Fruit fly (Drosophila melanogaster) whole organism, embryonic: ENCODE measurements around the gene CG10996.

Source experiments
- Awh ChIP-seq: fragments of 200-800 bp; sonication (Bioruptor generic); IDR thresholded peaks from 2 replicates; pipeline ENCODE4, ENCODE4 v1.3.6; 2022; ENCODE audit warnings: missing biosample characterization, missing genetic modification characterization
- Bgb ChIP-seq: fragments of 200-800 bp; sonication (Bioruptor generic); IDR thresholded peaks from 2 replicates; pipeline ENCODE4 v1.3.6; 2022; ENCODE audit warnings: missing biosample characterization, missing genetic modification characterization; ENCODE audit not compliant: partially characterized antibody
- CG10431 ChIP-seq: fragments of 200-800 bp; sonication (Bioruptor generic); optimal IDR thresholded peaks from 3 replicates; lab custom pipeline; 2018; ENCODE audit warnings: missing biosample characterization, mild to moderate bottlenecking, missing genetic modification characterization
- CG10462 ChIP-seq: fragments of 200-800 bp; sonication (Bioruptor generic); optimal IDR thresholded peaks from 2 replicates; lab custom pipeline; 2016; ENCODE audit warnings: missing biosample characterization, missing genetic modification characterization
- CG11456 ChIP-seq: fragments of 200-800 bp; sonication (Bioruptor generic); IDR thresholded peaks from 3 replicates; pipeline ENCODE4 v1.3.6; 2022; ENCODE audit warnings: missing biosample characterization, missing genetic modification characterization
- CG11723 ChIP-seq: fragments of 200-800 bp; sonication (Bioruptor generic); optimal IDR thresholded peaks from 2 replicates; lab custom pipeline; 2017; ENCODE audit warnings: missing biosample characterization, mild to moderate bottlenecking, missing genetic modification characterization
- CG12071 ChIP-seq: fragments of 200-800 bp; sonication (Bioruptor generic); optimal IDR thresholded peaks from 3 replicates; lab custom pipeline; 2018; ENCODE audit warnings: missing biosample characterization, mild to moderate bottlenecking, missing genetic modification characterization
- CG12155 ChIP-seq: fragments of 200-800 bp; sonication (Bioruptor generic); optimal IDR thresholded peaks from 3 replicates; lab custom pipeline; 2016; ENCODE audit warnings: missing biosample characterization, missing genetic modification characterization
- CG12236 ChIP-seq: fragments of 200-800 bp; sonication (Bioruptor generic); optimal IDR thresholded peaks from 2 replicates; lab custom pipeline; 2016; ENCODE audit warnings: missing biosample characterization, missing genetic modification characterization
- CG13775 ChIP-seq: fragments of 200-800 bp; sonication (Bioruptor generic); optimal IDR thresholded peaks from 3 replicates; lab custom pipeline; 2017; ENCODE audit warnings: missing biosample characterization, mild to moderate bottlenecking, missing genetic modification characterization
- CG14667 ChIP-seq: fragments of 200-800 bp; sonication (Bioruptor generic); IDR thresholded peaks from 2 replicates; pipeline ENCODE4 v1.3.6; 2022; ENCODE audit warnings: missing biosample characterization, missing genetic modification characterization
- CG15269 ChIP-seq: fragments of 200-800 bp; sonication (Bioruptor generic); optimal IDR thresholded peaks from 2 replicates; lab custom pipeline; 2018; ENCODE audit warnings: missing biosample characterization, mild to moderate bottlenecking, missing genetic modification characterization, moderate library complexity
- CG1602 ChIP-seq: fragments of 200-800 bp; sonication (Bioruptor generic); optimal IDR thresholded peaks from 3 replicates; lab custom pipeline; 2016; ENCODE audit warnings: missing biosample characterization, missing genetic modification characterization
- CG16779 ChIP-seq: fragments of 200-800 bp; sonication (Bioruptor generic); IDR thresholded peaks from 2 replicates; pipeline ENCODE4 v1.3.6; 2022; ENCODE audit warnings: missing biosample characterization, missing genetic modification characterization
- CG16813 ChIP-seq: fragments of 200-800 bp; sonication (Bioruptor generic); IDR thresholded peaks from 3 replicates; pipeline ENCODE4 v1.3.6; 2022; ENCODE audit warnings: missing biosample characterization, missing genetic modification characterization; ENCODE audit not compliant: partially characterized antibody
- CG17361 ChIP-seq: fragments of 200-800 bp; sonication (Bioruptor generic); IDR thresholded peaks from 3 replicates; pipeline ENCODE4 v1.3.6; 2022; ENCODE audit warnings: missing biosample characterization, missing genetic modification characterization
- CG17612 ChIP-seq: fragments of 200-800 bp; sonication (Bioruptor generic); IDR thresholded peaks from 2 replicates; pipeline ENCODE4 v1.3.6; 2022; ENCODE audit warnings: missing biosample characterization, missing genetic modification characterization
- CG18011 ChIP-seq: fragments of 200-800 bp; sonication (Bioruptor generic); optimal IDR thresholded peaks from 2 replicates; lab custom pipeline; 2017; ENCODE audit warnings: missing biosample characterization, missing genetic modification characterization, mild to moderate bottlenecking, moderate library complexity, missing genotype
- CG18599 ChIP-seq: fragments of 200-800 bp; sonication (Bioruptor generic); optimal IDR thresholded peaks from 3 replicates; lab custom pipeline; 2017; ENCODE audit warnings: missing biosample characterization, missing genetic modification characterization, mild to moderate bottlenecking, moderate library complexity, missing genetic modification reagents
- CG30431 ChIP-seq: fragments of 200-800 bp; sonication (Bioruptor generic); optimal IDR thresholded peaks from 2 replicates; lab custom pipeline; 2017; ENCODE audit warnings: missing biosample characterization, missing genetic modification characterization
- CG32767 ChIP-seq: fragments of 200-800 bp; sonication (Bioruptor generic); IDR thresholded peaks from 2 replicates; pipeline ENCODE4 v1.3.6; 2022; ENCODE audit warnings: missing biosample characterization, missing genetic modification characterization
- CG5953 ChIP-seq: fragments of 200-800 bp; sonication (Bioruptor generic); IDR thresholded peaks from 2 replicates; pipeline ENCODE4 v1.3.6; 2022; ENCODE audit warnings: missing biosample characterization, missing genetic modification characterization
- CG8924 ChIP-seq: fragments of 200-800 bp; optimal IDR thresholded peaks from 3 replicates; lab custom pipeline; 2019; ENCODE audit warnings: missing biosample characterization, mild to moderate bottlenecking, missing genetic modification characterization, moderate library complexity
- CkIIα-i1 ChIP-seq: fragments of 200-800 bp; sonication (Bioruptor generic); IDR thresholded peaks from 2 replicates; pipeline ENCODE4 v1.3.6; 2022; ENCODE audit warnings: missing biosample characterization, missing genetic modification characterization
- D ChIP-seq, 2 experiments: fragments of 200-800 bp in 1 of 2; fragments of >200 bp in 1 of 2; sonication (Bioruptor generic) in 1 of 2; optimal IDR thresholded peaks; 2 replicates in 1 of 2; 3 replicates in 1 of 2; lab custom pipeline; 2017; ENCODE audit warnings: mild to moderate bottlenecking in 1 of 2, missing biosample characterization in 1 of 2, missing genetic modification characterization in 1 of 2, missing genetic modification reagents in 1 of 2
- Deaf1 ChIP-seq: fragments of 200-800 bp; optimal IDR thresholded peaks from 3 replicates; lab custom pipeline; 2019; ENCODE audit warnings: missing biosample characterization, mild to moderate bottlenecking, missing genetic modification characterization, moderate library complexity
- Dip2 ChIP-seq: fragments of 200-800 bp; sonication (Bioruptor generic); IDR thresholded peaks from 2 replicates; pipeline ENCODE4 v1.3.6; 2022; ENCODE audit warnings: missing biosample characterization, missing genetic modification characterization
- Dll ChIP-seq: fragments of 200-800 bp; sonication (Bioruptor generic); IDR thresholded peaks from 4 replicates; pipeline ENCODE4 v1.3.6; 2022; ENCODE audit warnings: missing biosample characterization, missing genetic modification characterization; ENCODE audit not compliant: partially characterized antibody
- Fer1 ChIP-seq: fragments of 200-800 bp; sonication (Bioruptor generic); optimal IDR thresholded peaks from 2 replicates; lab custom pipeline; 2017; ENCODE audit warnings: missing biosample characterization, mild to moderate bottlenecking, missing genetic modification characterization
- Hmx ChIP-seq: fragments of 200-800 bp; sonication (Bioruptor generic); optimal IDR thresholded peaks from 2 replicates; lab custom pipeline; 2016; ENCODE audit warnings: missing biosample characterization, missing genetic modification characterization
- Hr3 ChIP-seq: fragments of 200-800 bp; sonication (Bioruptor generic); optimal IDR thresholded peaks from 3 replicates; lab custom pipeline; 2016; ENCODE audit warnings: missing biosample characterization, missing genetic modification characterization
- MTF-1 ChIP-seq: fragments of 200-800 bp; sonication (Bioruptor generic); optimal IDR thresholded peaks from 2 replicates; lab custom pipeline; 2018; ENCODE audit warnings: missing biosample characterization, mild to moderate bottlenecking, missing genetic modification characterization, borderline replicate concordance
- Mes4 ChIP-seq: fragments of 200-800 bp; sonication (Bioruptor generic); optimal IDR thresholded peaks from 2 replicates; lab custom pipeline; 2016; ENCODE audit warnings: missing biosample characterization, missing genetic modification characterization
- amos ChIP-seq: fragments of 200-800 bp; sonication (Bioruptor generic); IDR thresholded peaks from 2 replicates; pipeline ENCODE4 v1.3.6; 2022; ENCODE audit warnings: missing biosample characterization, missing genetic modification characterization; ENCODE audit not compliant: partially characterized antibody
- ara ChIP-seq: fragments of 200-800 bp; sonication (Bioruptor generic); IDR thresholded peaks from 2 replicates; pipeline ENCODE4 v1.3.6; 2022; ENCODE audit warnings: missing biosample characterization, missing genetic modification characterization
- corto ChIP-seq: fragments of 200-800 bp; sonication (Bioruptor generic); optimal IDR thresholded peaks from 2 replicates; lab custom pipeline; 2016; ENCODE audit warnings: missing biosample characterization, mild to moderate bottlenecking, missing genetic modification characterization, moderate library complexity
- crc ChIP-seq: fragments of 200-800 bp; sonication (Bioruptor generic); optimal IDR thresholded peaks from 2 replicates; lab custom pipeline; 2016; ENCODE audit warnings: missing biosample characterization, missing genetic modification characterization
- esg ChIP-seq: fragments of 200-800 bp; sonication (Bioruptor generic); conservative IDR thresholded peaks from 2 replicates; pipeline ENCODE4 v1.3.6; 2022; ENCODE audit warnings: missing biosample characterization, missing genetic modification characterization
- h ChIP-seq: fragments of >200 bp; optimal IDR thresholded peaks from 2 replicates; lab custom pipeline; 2017
- hb ChIP-seq: fragments of 200-800 bp; sonication (Bioruptor generic); IDR thresholded peaks from 3 replicates; pipeline ENCODE4 v1.3.6; 2022; ENCODE audit warnings: missing biosample characterization, missing genetic modification characterization; ENCODE audit not compliant: partially characterized antibody
- nom ChIP-seq: fragments of 200-800 bp; sonication (Bioruptor generic); optimal IDR thresholded peaks from 2 replicates; lab custom pipeline; 2017; ENCODE audit warnings: missing biosample characterization, missing genetic modification characterization, mild to moderate bottlenecking, moderate library complexity, missing genetic modification reagents
- otp ChIP-seq: fragments of 200-800 bp; sonication (Bioruptor generic); IDR thresholded peaks from 3 replicates; pipeline ENCODE4, ENCODE4 v1.3.6; 2022; ENCODE audit warnings: missing biosample characterization, missing genetic modification characterization
- pan ChIP-seq, 4 experiments: fragments of >200 bp in 3 of 4; fragments of 200-800 bp in 1 of 4; sonication (Bioruptor generic) in 1 of 4; optimal IDR thresholded peaks in 3 of 4; IDR thresholded peaks in 1 of 4; 2 replicates each; pipeline versions ENCODE4 v1.3.6 to Lab custom; 2017 to 2022; ENCODE audit warnings: missing biosample characterization in 2 of 4, missing genetic modification characterization in 2 of 4, mixed read lengths in 1 of 4
- psq ChIP-seq: fragments of 200-800 bp; sonication (Bioruptor generic); optimal IDR thresholded peaks from 2 replicates; lab custom pipeline; 2017; ENCODE audit warnings: missing biosample characterization, missing genetic modification characterization
- ranshi ChIP-seq: fragments of 200-800 bp; sonication (Bioruptor generic); IDR thresholded peaks from 2 replicates; pipeline ENCODE4 v1.3.6; 2022; ENCODE audit warnings: missing biosample characterization, missing genetic modification characterization
- shn ChIP-seq: fragments of 200-800 bp; sonication (Bioruptor generic); optimal IDR thresholded peaks from 3 replicates; lab custom pipeline; 2016; ENCODE audit warnings: missing biosample characterization, missing genetic modification characterization
- tup ChIP-seq: fragments of 200-800 bp; sonication (Bioruptor generic); optimal IDR thresholded peaks from 2 replicates; lab custom pipeline; 2016; ENCODE audit warnings: missing biosample characterization, mild to moderate bottlenecking, missing genetic modification characterization, moderate library complexity
- zfh2 ChIP-seq: fragments of 200-800 bp; sonication (Bioruptor generic); optimal IDR thresholded peaks from 2 replicates; lab custom pipeline; 2016; ENCODE audit warnings: missing biosample characterization, missing genetic modification characterization

CG10996 gene

dm6 chrX:13783958-13784907 lies 13.2 kb downstream of the CG10996 start (continued):
- TF ChIP-seq D (optimal IDR thresholded peaks at IDR 0.05; lab: Kevin White, UChicago) = no peak
- TF ChIP-seq D (GFP tag; optimal IDR thresholded peaks at IDR 0.05; lab: Kevin White, UChicago) = peak; percentile 47
- no peak for TF ChIP-seq CG5953 (GFP tag; lab: Robert Waterston, UW)
- TF ChIP-seq CkIIα-i1 (GFP tag; lab: Robert Waterston, UW) = no peak
- TF ChIP-seq amos = no peak
- no peak for TF ChIP-seq CG12071 (GFP tag; lab: Kevin White, UChicago)
- TF ChIP-seq CG11456 = no peak
- TF ChIP-seq Mes4 (GFP tag; lab: Kevin White, UChicago) = no peak
- TF ChIP-seq CG14667 (GFP tag; lab: Robert Waterston, UW) = no peak
- no peak for TF ChIP-seq CG10462 (GFP tag; lab: Kevin White, UChicago)
- no peak for TF ChIP-seq CG12236 (GFP tag; lab: Kevin White, UChicago)
- no peak for TF ChIP-seq shn (GFP tag; lab: Kevin White, UChicago)
- TF ChIP-seq Deaf1 = no peak
- no peak for TF ChIP-seq h (lab: Kevin White, UChicago)
- TF ChIP-seq Hmx (GFP tag; lab: Kevin White, UChicago) = no peak
- peak; percentile 61 for TF ChIP-seq CG15269 (tag; lab: Kevin White, UChicago)
- peak; percentile 16 for TF ChIP-seq nom (GFP tag; lab: Kevin White, UChicago)
- TF ChIP-seq Hr3 (GFP tag; lab: Kevin White, UChicago) = peak; percentile 16
- peak; percentile 14 for TF ChIP-seq CG8924 (tag; lab: Kevin White, UChicago)
- TF ChIP-seq ranshi = no peak
- no peak for TF ChIP-seq pan (optimal IDR thresholded peaks at IDR 0.05; lab: Kevin White, UChicago)
- peak in 1 of 2 experiments; percentile 34 for TF ChIP-seq pan (GFP tag; optimal IDR thresholded peaks at IDR 0.05 in 1 of 2, IDR thresholded peaks at IDR 0.05 in 1 of 2)
- TF ChIP-seq CG12155 (GFP tag; lab: Kevin White, UChicago) = peak; percentile 21
- TF ChIP-seq CG13775 (GFP tag; lab: Kevin White, UChicago) = peak; percentile 16
- TF ChIP-seq Awh (GFP tag; lab: Robert Waterston, UW) = no peak
- TF ChIP-seq Dll (GFP tag; lab: Robert Waterston, UW) = no peak
- TF ChIP-seq CG11723 (GFP tag; lab: Kevin White, UChicago) = peak; percentile 10
- TF ChIP-seq CG17612 (GFP tag; lab: Robert Waterston, UW) = no peak
- no peak for TF ChIP-seq otp (GFP tag; lab: Robert Waterston, UW)
- peak; percentile 31 for TF ChIP-seq psq (GFP tag; lab: Kevin White, UChicago)
- no peak for TF ChIP-seq zfh2 (GFP tag; lab: Kevin White, UChicago)
- TF ChIP-seq hb (GFP tag; lab: Robert Waterston, UW) = no peak
- peak; percentile 54 for TF ChIP-seq CG18599 (GFP tag; lab: Kevin White, UChicago)
- TF ChIP-seq CG16813 = no peak
- no peak for TF ChIP-seq CG32767
- no peak for TF ChIP-seq CG1602 (GFP tag; lab: Kevin White, UChicago)
- TF ChIP-seq crc (GFP tag; lab: Kevin White, UChicago) = no peak
- no peak for TF ChIP-seq CG30431
- peak; percentile 18 for TF ChIP-seq Fer1 (GFP tag; lab: Kevin White, UChicago)
- TF ChIP-seq MTF-1 (GFP tag; lab: Kevin White, UChicago) = no peak
- TF ChIP-seq Bgb (GFP tag; lab: Robert Waterston, UW) = no peak
- peak; percentile 27 for TF ChIP-seq CG10431
- peak; percentile 14; the same call in 1 of the 2 replicates for TF ChIP-seq ara (GFP tag; lab: Robert Waterston, UW)
- no peak for TF ChIP-seq Dip2
- no peak for TF ChIP-seq esg (GFP tag; lab: Robert Waterston, UW)
- TF ChIP-seq corto (GFP tag; lab: Kevin White, UChicago) = no peak
- TF ChIP-seq CG18011 (GFP tag; lab: Kevin White, UChicago) = no peak
- TF ChIP-seq tup (GFP tag; lab: Kevin White, UChicago) = peak; percentile 17
- TF ChIP-seq CG17361 (GFP tag; lab: Robert Waterston, UW) = peak; percentile 60; the same call in 2 of the 3 replicates
- TF ChIP-seq CG16779 = no peak
